Worm (Caenorhabditis elegans): ENCODE data around the gene T19H5.6.
"Not testable (repeated sequence)": the region's sequence is repeated elsewhere in the genome, so short reads cannot be mapped to it uniquely, and the experiment has no call there.

The T19H5.6 gene

DNA sequence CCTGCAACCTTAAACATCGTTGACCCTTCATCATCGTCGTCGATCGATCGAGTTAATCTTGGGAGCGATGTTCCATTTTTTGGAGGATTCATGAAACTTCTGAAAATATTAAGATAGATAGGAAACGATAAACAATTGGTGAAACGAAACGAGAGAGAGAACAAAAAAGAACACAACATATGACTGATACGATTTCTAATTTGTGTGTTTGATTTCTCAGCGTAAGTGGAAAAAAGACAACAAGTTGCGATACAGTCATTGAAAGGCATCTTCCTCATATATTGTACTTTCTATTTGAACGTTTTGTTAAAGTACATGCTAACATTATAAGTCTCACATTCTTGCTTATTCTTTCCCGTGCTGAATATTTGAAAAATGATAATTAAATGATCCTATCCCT lies 17.8 kb downstream of the T19H5.6 start, which contains the start of gene R09D1.12:
Gene R09D1.12 (minus strand): TSS at position 101 of the 400 bp plus-strand sequence.
- not testable (repeated sequence) for TF ChIP-seq mec-3 (tag; optimal IDR thresholded peaks at IDR 0.05; ENCODE audit: borderline replicate concordance); hlh-15 (tag; optimal IDR thresholded peaks at IDR 0.05); ceh-6 (GFP tag; optimal IDR thresholded peaks at IDR 0.05)

DNA sequence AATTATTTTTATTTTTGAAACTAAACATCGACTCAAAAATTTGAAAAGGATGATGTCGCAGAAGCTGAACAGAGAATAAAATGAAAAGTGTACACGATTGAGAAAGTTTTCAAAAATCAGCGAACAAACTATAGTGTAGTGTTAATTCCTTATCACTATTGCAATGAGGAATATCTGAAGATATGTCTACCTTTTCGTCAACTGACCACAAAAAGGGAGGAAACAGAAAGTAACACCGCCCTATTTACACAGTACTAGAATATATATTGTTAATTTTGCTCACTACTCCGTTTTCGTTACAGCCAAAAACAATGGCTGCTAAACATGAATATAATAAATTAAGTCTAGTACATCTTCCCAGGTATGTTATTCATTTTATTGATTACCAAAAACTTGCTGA lies 22.1 kb downstream of the T19H5.6 start, which contains the start of gene chil-18:
Gene chil-18 (plus strand): TSS at position 301 of the 400 bp plus-strand sequence.
- no peak for TF ChIP-seq ets-4 (tag; optimal IDR thresholded peaks at IDR 0.05)
- no peak for TF ChIP-seq ztf-16 (tag; optimal IDR thresholded peaks at IDR 0.05)
- no peak for TF ChIP-seq gmeb-2 (tag; optimal IDR thresholded peaks at IDR 0.05)
- TF ChIP-seq F13H6.1 (tag; optimal IDR thresholded peaks at IDR 0.05): no peak
- no peak for TF ChIP-seq tbx-7 (tag; optimal IDR thresholded peaks at IDR 0.05)
- TF ChIP-seq ceh-45 (GFP tag; IDR thresholded peaks at IDR 0.05): no peak
- TF ChIP-seq dve-1 (tag; optimal IDR thresholded peaks at IDR 0.05): no peak
- no peak for TF ChIP-seq ceh-22 (tag; optimal IDR thresholded peaks at IDR 0.05)
- no peak for TF ChIP-seq fax-1 (tag; optimal IDR thresholded peaks at IDR 0.05)
- no peak for TF ChIP-seq npax-4 (tag; optimal IDR thresholded peaks at IDR 0.05)
- TF ChIP-seq mec-3 (tag; optimal IDR thresholded peaks at IDR 0.05; ENCODE audit: borderline replicate concordance): no peak
- TF ChIP-seq elt-4 (tag; optimal IDR thresholded peaks at IDR 0.05): no peak
- no peak for TF ChIP-seq Y22D7AL.16 (tag; optimal IDR thresholded peaks at IDR 0.05)
- no peak for TF ChIP-seq nfya-1 (tag; optimal IDR thresholded peaks at IDR 0.05)

DNA sequence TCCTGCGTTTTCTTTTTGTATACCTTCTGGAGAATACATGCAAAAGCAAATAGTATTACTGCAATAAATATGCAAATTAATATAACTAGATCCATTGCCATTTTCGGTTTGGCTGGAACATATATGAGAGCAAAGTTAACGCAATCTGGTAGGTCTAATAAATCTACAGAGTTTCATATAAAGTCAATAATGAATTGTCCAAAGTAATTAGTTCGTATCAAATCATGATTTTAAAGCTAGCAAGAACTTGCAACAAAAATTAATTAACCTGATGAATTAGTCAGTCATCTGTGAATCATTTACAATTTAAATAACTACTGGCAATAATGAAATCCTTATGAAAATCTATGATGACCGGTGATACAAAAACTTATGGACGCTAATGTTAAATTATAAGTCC lies 24.7 kb downstream of the T19H5.6 start, which contains the start of gene R09D1.13:
Gene R09D1.13 (minus strand): TSS at position 101 of the 400 bp plus-strand sequence.
- TF ChIP-seq dve-1 (tag; optimal IDR thresholded peaks at IDR 0.05): no peak
- no peak for TF ChIP-seq eyg-1 (tag; optimal IDR thresholded peaks at IDR 0.05)
- no peak for TF ChIP-seq dmd-4 (tag; optimal IDR thresholded peaks at IDR 0.05; ENCODE audit: borderline replicate concordance)
- no peak for TF ChIP-seq ceh-18 (tag; optimal IDR thresholded peaks at IDR 0.05)
- no peak for TF ChIP-seq ceh-30 (tag; optimal IDR thresholded peaks at IDR 0.05)
- no peak for TF ChIP-seq elt-2 (tag; optimal IDR thresholded peaks at IDR 0.05)
- no peak for TF ChIP-seq Y22D7AL.16 (tag; optimal IDR thresholded peaks at IDR 0.05)
- no peak for TF ChIP-seq ceh-9 (tag; optimal IDR thresholded peaks at IDR 0.05)
- no peak for TF ChIP-seq K02D7.2 (tag; optimal IDR thresholded peaks at IDR 0.05)
- no peak for TF ChIP-seq ceh-34 (tag; optimal IDR thresholded peaks at IDR 0.05)
- no peak for TF ChIP-seq nhr-232 (tag; optimal IDR thresholded peaks at IDR 0.05)
- no peak for TF ChIP-seq pqm-1 (tag; optimal IDR thresholded peaks at IDR 0.05)
- TF ChIP-seq ceh-19 (GFP tag; optimal IDR thresholded peaks at IDR 0.05): no peak
- no peak for TF ChIP-seq tbx-7 (tag; optimal IDR thresholded peaks at IDR 0.05)
- TF ChIP-seq sox-2 (GFP tag; IDR thresholded peaks at IDR 0.05): no peak
- no peak for TF ChIP-seq npax-4 (tag; optimal IDR thresholded peaks at IDR 0.05)

DNA sequence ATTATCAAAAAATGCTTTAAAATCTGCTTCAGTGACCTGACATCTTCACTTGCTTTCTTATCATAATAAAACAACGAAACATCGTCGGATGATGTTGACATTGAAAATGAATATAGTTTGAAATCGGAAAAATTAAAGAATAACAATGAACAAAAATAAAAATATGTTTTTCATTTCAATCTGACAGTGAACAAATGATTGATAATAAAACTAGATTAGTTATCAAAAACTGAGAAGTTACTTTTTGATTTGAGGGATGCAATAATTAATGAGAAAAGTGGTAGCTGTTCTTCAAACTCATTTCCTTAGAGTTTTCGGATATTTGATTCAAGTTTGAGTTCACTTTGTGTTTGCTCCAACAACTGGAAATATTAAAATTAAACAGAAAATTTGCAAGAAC lies 26.5 kb downstream of the T19H5.6 start, which contains the start of gene chil-15:
Gene chil-15 (minus strand): TSS at position 101 of the 400 bp plus-strand sequence.
- no peak for TF ChIP-seq ceh-19 (GFP tag; optimal IDR thresholded peaks at IDR 0.05)

DNA sequence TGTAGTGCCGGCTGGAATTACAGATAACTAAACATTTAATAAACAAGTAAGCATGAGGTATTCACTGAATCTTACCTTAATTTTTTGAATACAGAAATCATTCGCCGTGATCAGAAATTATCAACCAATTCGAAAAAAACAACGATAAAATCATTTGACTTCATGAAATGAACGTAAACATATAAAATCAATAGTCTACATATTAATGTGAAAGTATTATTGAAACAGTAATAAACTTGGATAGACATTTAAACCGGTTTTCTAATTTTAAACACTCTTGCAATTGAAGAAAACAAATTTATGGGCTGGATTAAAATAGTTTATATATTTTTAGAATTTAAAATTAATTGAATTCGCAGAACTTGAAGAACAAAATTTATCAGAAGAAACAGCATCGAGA lies 28.2 kb downstream of the T19H5.6 start, which contains the start of gene chil-16:
Gene chil-16 (minus strand): TSS at position 101 of the 400 bp plus-strand sequence.
- TF ChIP-seq pha-4 (tag; optimal IDR thresholded peaks at IDR 0.05) (no peak), elt-2 (tag; optimal IDR thresholded peaks at IDR 0.05) (no peak), hlh-15 (tag; optimal IDR thresholded peaks at IDR 0.05) (no peak), nfya-1 (tag; optimal IDR thresholded peaks at IDR 0.05) (no peak)

DNA sequence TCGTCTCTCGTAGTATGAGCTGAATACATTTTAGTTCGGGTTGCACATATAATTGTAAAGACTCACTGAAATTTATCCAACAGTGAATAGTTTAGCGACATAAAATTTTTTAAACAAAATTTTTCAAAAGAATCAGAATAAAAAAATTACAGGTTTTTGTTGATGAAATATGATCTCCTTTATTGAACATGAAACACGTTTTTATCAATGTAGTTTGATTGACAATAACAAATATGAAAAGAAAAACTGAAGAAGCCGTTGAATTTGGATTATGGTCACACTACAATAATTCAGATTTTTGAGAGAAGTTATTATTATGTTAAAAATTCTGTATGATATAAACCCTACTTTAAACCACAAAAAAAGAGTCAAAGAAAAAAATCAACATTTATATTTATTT lies 30.0 kb downstream of the T19H5.6 start, which contains the start of gene chil-17:
Gene chil-17 (minus strand): TSS at position 101 of the 400 bp plus-strand sequence.
- TF ChIP-seq hlh-6 (tag; optimal IDR thresholded peaks at IDR 0.05): no peak
- TF ChIP-seq pax-1 (tag; optimal IDR thresholded peaks at IDR 0.05): no peak
- no peak for TF ChIP-seq unc-55 (GFP tag; optimal IDR thresholded peaks at IDR 0.05)
- no peak for TF ChIP-seq fkh-10 (GFP tag; optimal IDR thresholded peaks at IDR 0.05)
- no peak for TF ChIP-seq ceh-31 (tag; optimal IDR thresholded peaks at IDR 0.05)
- no peak for TF ChIP-seq T23F11.4 (GFP tag; optimal IDR thresholded peaks at IDR 0.05)
- TF ChIP-seq ceh-9 (tag; optimal IDR thresholded peaks at IDR 0.05): no peak
- no peak for TF ChIP-seq lim-6 (tag; optimal IDR thresholded peaks at IDR 0.05)
- no peak for TF ChIP-seq syd-9 (tag; optimal IDR thresholded peaks at IDR 0.05)
- TF ChIP-seq nhr-11 (tag; optimal IDR thresholded peaks at IDR 0.05): no peak
- no peak for TF ChIP-seq mec-3 (tag; optimal IDR thresholded peaks at IDR 0.05; ENCODE audit: borderline replicate concordance)
- TF ChIP-seq ceh-18 (tag; optimal IDR thresholded peaks at IDR 0.05): no peak
- no peak for TF ChIP-seq sdc-2 (tag; optimal IDR thresholded peaks at IDR 0.05)
- no peak for TF ChIP-seq hlh-13 (GFP tag; optimal IDR thresholded peaks at IDR 0.05)
- TF ChIP-seq gmeb-2 (tag; optimal IDR thresholded peaks at IDR 0.05): no peak
- no peak for TF ChIP-seq ceh-19 (GFP tag; optimal IDR thresholded peaks at IDR 0.05)
- no peak for TF ChIP-seq ceh-14 (tag; optimal IDR thresholded peaks at IDR 0.05)
